Fruit fly (Drosophila melanogaster) whole organism, prepupa: ENCODE measurements around the gene ksh.

Source experiments
- Blimp-1 ChIP-seq: fragments of 200-800 bp; sonication (Bioruptor generic); optimal IDR thresholded peaks from 3 replicates; lab custom pipeline; 2017; ENCODE audit warnings: missing biosample characterization, missing genetic modification characterization, mild to moderate bottlenecking, moderate library complexity, missing genetic modification reagents
- CG10669 ChIP-seq: fragments of 200-800 bp; sonication (Bioruptor generic); optimal IDR thresholded peaks from 3 replicates; lab custom pipeline; 2018; ENCODE audit warnings: missing biosample characterization, mild to moderate bottlenecking, missing genetic modification characterization, moderate library complexity
- CG11294 ChIP-seq: fragments of 200-800 bp; sonication (Bioruptor generic); IDR thresholded peaks from 2 replicates; pipeline ENCODE4 v1.3.6; 2022; ENCODE audit warnings: missing biosample characterization, missing genetic modification characterization
- CG1621 ChIP-seq: fragments of 200-800 bp; sonication (Bioruptor generic); optimal IDR thresholded peaks from 3 replicates; lab custom pipeline; 2018; ENCODE audit warnings: missing biosample characterization, mild to moderate bottlenecking, missing genetic modification characterization
- CG16779 ChIP-seq: fragments of 200-800 bp; sonication (Bioruptor generic); optimal IDR thresholded peaks from 3 replicates; lab custom pipeline; 2017; ENCODE audit warnings: missing biosample characterization, mild to moderate bottlenecking, missing genetic modification characterization
- CG3032 ChIP-seq: fragments of 200-800 bp; optimal IDR thresholded peaks from 2 replicates; lab custom pipeline; 2019; ENCODE audit warnings: missing biosample characterization, mild to moderate bottlenecking, missing genetic modification characterization, moderate library complexity
- CG31627 ChIP-seq: fragments of 200-800 bp; sonication (Bioruptor generic); optimal IDR thresholded peaks from 3 replicates; lab custom pipeline; 2016; ENCODE audit warnings: missing biosample characterization, missing genetic modification characterization
- CG32006 ChIP-seq: fragments of 200-800 bp; sonication (Bioruptor generic); optimal IDR thresholded peaks from 3 replicates; lab custom pipeline; 2017; ENCODE audit warnings: missing biosample characterization, mild to moderate bottlenecking, missing genetic modification characterization
- CG3919 ChIP-seq: fragments of 200-800 bp; sonication (Bioruptor generic); optimal IDR thresholded peaks from 3 replicates; lab custom pipeline; 2016; ENCODE audit warnings: missing biosample characterization, missing genetic modification characterization
- CG4318 ChIP-seq: fragments of 200-800 bp; sonication (Bioruptor generic); optimal IDR thresholded peaks from 3 replicates; lab custom pipeline; 2017; ENCODE audit warnings: missing biosample characterization, mild to moderate bottlenecking, missing genetic modification characterization
- CG6163 ChIP-seq: fragments of 200-800 bp; sonication (Bioruptor generic); IDR thresholded peaks from 3 replicates; pipeline ENCODE4 v1.3.6; 2022; ENCODE audit warnings: missing biosample characterization, missing genetic modification characterization
- CG6276 ChIP-seq: fragments of 200-800 bp; sonication (Bioruptor generic); optimal IDR thresholded peaks from 2 replicates; lab custom pipeline; 2017; ENCODE audit warnings: missing biosample characterization, mild to moderate bottlenecking, missing genetic modification characterization
- CG6808 ChIP-seq: fragments of 200-800 bp; sonication (Bioruptor generic); optimal IDR thresholded peaks from 3 replicates; lab custom pipeline; 2017; ENCODE audit warnings: missing biosample characterization, missing genetic modification characterization, mild to moderate bottlenecking, moderate library complexity, missing genetic modification reagents
- CG7368 ChIP-seq: fragments of 200-800 bp; sonication (Bioruptor generic); optimal IDR thresholded peaks from 3 replicates; lab custom pipeline; 2016; ENCODE audit warnings: missing biosample characterization, missing genetic modification characterization
- CG8119 ChIP-seq: fragments of 200-800 bp; sonication (Bioruptor generic); IDR thresholded peaks from 3 replicates; pipeline ENCODE4 v1.3.6; 2022; ENCODE audit warnings: missing biosample characterization, missing genetic modification characterization
- CG9139 ChIP-seq: fragments of 200-800 bp; sonication (Bioruptor generic); optimal IDR thresholded peaks from 3 replicates; lab custom pipeline; 2017; ENCODE audit warnings: missing biosample characterization, mild to moderate bottlenecking, missing genetic modification characterization
- Eip75B ChIP-seq: fragments of 200-800 bp; sonication (Bioruptor generic); optimal IDR thresholded peaks from 3 replicates; lab custom pipeline; 2016; ENCODE audit warnings: missing biosample characterization, missing genetic modification characterization
- Eip78C ChIP-seq: fragments of 200-800 bp; sonication (Bioruptor generic); peaks from one replicate; lab custom pipeline; 2016; ENCODE audit warnings: missing biosample characterization, missing genetic modification characterization
- Ets21C ChIP-seq: fragments of 200-800 bp; sonication (Bioruptor generic); optimal IDR thresholded peaks from 3 replicates; lab custom pipeline; 2016; ENCODE audit warnings: missing biosample characterization, missing genetic modification characterization
- Ets96B ChIP-seq: fragments of 200-800 bp; optimal IDR thresholded peaks from 2 replicates; lab custom pipeline; 2019; ENCODE audit warnings: missing biosample characterization, mild to moderate bottlenecking, missing genetic modification characterization, moderate library complexity
- Gug ChIP-seq: fragments of 200-800 bp; sonication (Bioruptor generic); IDR thresholded peaks from 2 replicates; pipeline ENCODE4 v1.3.6; 2022; ENCODE audit warnings: missing biosample characterization, missing genetic modification characterization
- Hr39 ChIP-seq: fragments of 200-800 bp; sonication (Bioruptor generic); optimal IDR thresholded peaks from 2 replicates; lab custom pipeline; 2016; ENCODE audit warnings: missing biosample characterization, missing genetic modification characterization
- Hr4 ChIP-seq: fragments of 200-800 bp; sonication (Bioruptor generic); optimal IDR thresholded peaks from 3 replicates; lab custom pipeline; 2016; ENCODE audit warnings: missing biosample characterization, missing genetic modification characterization
- Lpt ChIP-seq: fragments of 200-800 bp; sonication (Bioruptor generic); optimal IDR thresholded peaks from 3 replicates; lab custom pipeline; 2016; ENCODE audit warnings: missing biosample characterization, missing genetic modification characterization
- Met ChIP-seq: fragments of 200-800 bp; sonication (Bioruptor generic); optimal IDR thresholded peaks from 3 replicates; lab custom pipeline; 2016; ENCODE audit warnings: missing biosample characterization, missing genetic modification characterization
- OdsH ChIP-seq: fragments of 200-800 bp; sonication (Bioruptor generic); optimal IDR thresholded peaks from 3 replicates; lab custom pipeline; 2016; ENCODE audit warnings: missing biosample characterization, missing genetic modification characterization
- Smox ChIP-seq: fragments of 200-800 bp; sonication (Bioruptor generic); optimal IDR thresholded peaks from 3 replicates; lab custom pipeline; 2016; ENCODE audit warnings: missing biosample characterization, missing genetic modification characterization
- Sox102F ChIP-seq: fragments of 200-800 bp; sonication (Bioruptor generic); optimal IDR thresholded peaks from 2 replicates; lab custom pipeline; 2016; ENCODE audit warnings: missing biosample characterization, mild to moderate bottlenecking, missing genetic modification characterization
- Sox14 ChIP-seq: fragments of 200-800 bp; sonication (Bioruptor generic); optimal IDR thresholded peaks from 3 replicates; lab custom pipeline; 2016; ENCODE audit warnings: missing biosample characterization, missing genetic modification characterization
- Sox15 ChIP-seq: fragments of 200-800 bp; sonication (Bioruptor generic); optimal IDR thresholded peaks from 3 replicates; lab custom pipeline; 2016; ENCODE audit warnings: missing biosample characterization, missing genetic modification characterization
- achi ChIP-seq: fragments of 200-800 bp; sonication (Bioruptor generic); optimal IDR thresholded peaks from 3 replicates; lab custom pipeline; 2016; ENCODE audit warnings: missing biosample characterization, missing genetic modification characterization
- acj6 ChIP-seq: fragments of 200-800 bp; sonication (Bioruptor generic); optimal IDR thresholded peaks from 3 replicates; lab custom pipeline; 2016; ENCODE audit warnings: missing biosample characterization, missing genetic modification characterization
- cyc ChIP-seq: fragments of 200-800 bp; sonication (Bioruptor generic); optimal IDR thresholded peaks from 3 replicates; lab custom pipeline; 2016; ENCODE audit warnings: missing biosample characterization, missing genetic modification characterization
- dsx ChIP-seq: fragments of 200-800 bp; optimal IDR thresholded peaks from 3 replicates; lab custom pipeline; 2019; ENCODE audit warnings: missing biosample characterization, mild to moderate bottlenecking, missing genetic modification characterization, moderate library complexity; ENCODE audit not compliant: poor library complexity, severe bottlenecking
- eg ChIP-seq: fragments of 200-800 bp; sonication (Bioruptor generic); IDR thresholded peaks from 3 replicates; pipeline ENCODE4 v1.3.6; 2022; ENCODE audit warnings: missing biosample characterization, missing genetic modification characterization
- lz ChIP-seq: fragments of 200-800 bp; sonication (Bioruptor generic); optimal IDR thresholded peaks from 3 replicates; lab custom pipeline; 2016; ENCODE audit warnings: missing biosample characterization, missing genetic modification characterization
- net ChIP-seq: fragments of 200-800 bp; sonication (Bioruptor generic); optimal IDR thresholded peaks from 3 replicates; lab custom pipeline; 2016; ENCODE audit warnings: missing biosample characterization, missing genetic modification characterization
- salr ChIP-seq, 2 experiments: fragments of 200-800 bp; sonication (Bioruptor generic); optimal IDR thresholded peaks; 3 replicates each; lab custom pipeline; 2016 to 2018; ENCODE audit warnings: missing biosample characterization in 2 of 2, missing genetic modification characterization in 2 of 2, mild to moderate bottlenecking in 1 of 2
- spab ChIP-seq: fragments of 200-800 bp; sonication (Bioruptor generic); optimal IDR thresholded peaks from 2 replicates; lab custom pipeline; 2017; ENCODE audit warnings: missing biosample characterization, mild to moderate bottlenecking, missing genetic modification characterization, missing genetic modification reagents
- ss ChIP-seq, 2 experiments: fragments of 200-800 bp; sonication (Bioruptor generic); optimal IDR thresholded peaks; 2 replicates in 1 of 2; 3 replicates in 1 of 2; lab custom pipeline; 2017 to 2018; ENCODE audit warnings: mild to moderate bottlenecking in 2 of 2, missing biosample characterization in 2 of 2, missing genetic modification characterization in 2 of 2, moderate library complexity in 1 of 2
- svp ChIP-seq: fragments of 200-800 bp; sonication (Bioruptor generic); peaks from one replicate; lab custom pipeline; 2016; ENCODE audit warnings: missing biosample characterization, missing genetic modification characterization
- topi ChIP-seq: fragments of 200-800 bp; sonication (Bioruptor generic); optimal IDR thresholded peaks from 3 replicates; lab custom pipeline; 2016; ENCODE audit warnings: missing biosample characterization, missing genetic modification characterization
- vri ChIP-seq: fragments of 200-800 bp; sonication (Bioruptor generic); optimal IDR thresholded peaks from 3 replicates; lab custom pipeline; 2016; ENCODE audit warnings: missing biosample characterization, mild to moderate bottlenecking, missing genetic modification characterization

Gene ksh

dm6 chrX:19497782-19498440 is 3.1 kb upstream of the ksh start (continued):
- no peak for TF ChIP-seq spab (GFP tag; lab: Kevin White, UChicago)
- TF ChIP-seq Blimp-1 (GFP tag; lab: Kevin White, UChicago), result no peak
- peak; percentile 5 for TF ChIP-seq CG3919 (GFP tag; lab: Kevin White, UChicago)
- no peak for TF ChIP-seq Ets21C
- TF ChIP-seq Eip75B, result no peak
- TF ChIP-seq vri (GFP tag; lab: Kevin White, UChicago), result peak; percentile 71
- no peak for TF ChIP-seq CG4318
- TF ChIP-seq salr (GFP tag; optimal IDR thresholded peaks at IDR 0.05; lab: Kevin White, UChicago), result no peak
- no peak for TF ChIP-seq net (GFP tag; lab: Kevin White, UChicago)
- no peak for TF ChIP-seq CG6808 (GFP tag; lab: Kevin White, UChicago)
- no peak for TF ChIP-seq CG8119 (GFP tag; lab: Robert Waterston, UW)
- TF ChIP-seq Sox102F (GFP tag; lab: Kevin White, UChicago), result no peak
- TF ChIP-seq achi, result no peak
- no peak for TF ChIP-seq Ets96B
- TF ChIP-seq lz (GFP tag; lab: Kevin White, UChicago), result peak; percentile 18
- peak; percentile 14 for TF ChIP-seq CG31627 (GFP tag; lab: Kevin White, UChicago)
- no peak for TF ChIP-seq Gug (GFP tag; lab: Robert Waterston, UW)
- peak; percentile 87 for TF ChIP-seq svp (GFP tag; lab: Kevin White, UChicago)
- no peak for TF ChIP-seq Met (GFP tag; lab: Kevin White, UChicago)

DNA sequence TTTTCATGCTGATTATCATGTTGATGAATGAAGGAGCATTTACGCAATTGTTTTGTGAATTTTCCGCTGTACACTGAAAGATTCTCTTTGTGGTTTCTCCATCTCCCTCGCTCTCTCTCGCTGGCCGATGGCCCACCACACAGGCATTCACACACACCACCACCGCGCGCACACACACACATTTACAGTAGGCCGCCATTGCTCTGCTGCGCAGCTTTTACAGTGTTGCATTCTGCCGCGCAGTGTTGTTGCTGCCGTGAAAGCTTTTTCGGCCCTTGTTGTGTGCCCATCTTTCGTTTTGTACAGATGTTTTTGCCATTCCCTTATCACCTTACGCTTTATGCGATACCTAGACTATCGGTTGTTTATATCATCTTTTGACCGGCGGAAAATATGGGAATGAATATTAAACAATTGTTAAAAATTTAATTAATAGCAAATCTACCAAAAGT is 2.0 kb upstream of the ksh start:
- TF ChIP-seq topi (GFP tag; lab: Kevin White, UChicago), result peak; percentile 26
- TF ChIP-seq CG7368, result peak; percentile 31
- TF ChIP-seq cyc (GFP tag; lab: Kevin White, UChicago), result peak; percentile 29
- peak; percentile 61 for TF ChIP-seq CG6163
- peak; percentile 10 for TF ChIP-seq Eip75B
- TF ChIP-seq CG3919 (GFP tag; lab: Kevin White, UChicago), result no peak
- no peak for TF ChIP-seq spab (GFP tag; lab: Kevin White, UChicago)
- TF ChIP-seq Sox14 (GFP tag; lab: Kevin White, UChicago), result peak; percentile 6
- TF ChIP-seq CG1621 (tag; lab: Kevin White, UChicago), result peak; percentile 32
- no peak for TF ChIP-seq Eip78C
- TF ChIP-seq Blimp-1 (GFP tag; lab: Kevin White, UChicago), result no peak
- TF ChIP-seq ss (GFP tag; optimal IDR thresholded peaks at IDR 0.05; lab: Kevin White, UChicago), result peak in 1 of 2 experiments; percentile 12
- TF ChIP-seq Lpt, result no peak
- peak; percentile 14 for TF ChIP-seq Hr39
- peak; percentile 53 for TF ChIP-seq dsx (GFP tag; lab: Kevin White, UChicago)
- peak; percentile 14 for TF ChIP-seq Sox102F (GFP tag; lab: Kevin White, UChicago)
- TF ChIP-seq svp (GFP tag; lab: Kevin White, UChicago), result peak; percentile 61
- TF ChIP-seq vri (GFP tag; lab: Kevin White, UChicago), result peak; percentile 61
- TF ChIP-seq eg (GFP tag; lab: Robert Waterston, UW), result peak; percentile 28; the same call in 1 of the 3 replicates

dm6 chrX:19495611-19496583 is 1.1 kb upstream of the ksh start:
- TF ChIP-seq CG32006 (GFP tag; lab: Kevin White, UChicago), result peak; percentile 84
- peak; percentile 60 for TF ChIP-seq Smox
- peak; percentile 58 for TF ChIP-seq CG6276 (GFP tag; lab: Kevin White, UChicago)
- TF ChIP-seq acj6 (GFP tag; lab: Kevin White, UChicago), result peak; percentile 64
- TF ChIP-seq CG11294 (GFP tag; lab: Robert Waterston, UW), result peak; percentile 47; the same call in 1 of the 2 replicates
- TF ChIP-seq CG16779 (tag; lab: Kevin White, UChicago), result peak; percentile 12
- TF ChIP-seq CG31627 (GFP tag; lab: Kevin White, UChicago), result peak; percentile 69
- TF ChIP-seq Hr4 (GFP tag; lab: Kevin White, UChicago), result peak; percentile 74
- peak; percentile 9 to 48 for TF ChIP-seq ss (GFP tag; optimal IDR thresholded peaks at IDR 0.05; lab: Kevin White, UChicago)
- peak; percentile 56 for TF ChIP-seq Ets96B
- no peak for TF ChIP-seq CG9139 (GFP tag; lab: Kevin White, UChicago)
- TF ChIP-seq CG6808 (GFP tag; lab: Kevin White, UChicago), result peak; percentile 57
- TF ChIP-seq Gug (GFP tag; lab: Robert Waterston, UW), result peak; percentile 73
- peak; percentile 90 for TF ChIP-seq Eip78C
- peak; percentile 73 for TF ChIP-seq Met (GFP tag; lab: Kevin White, UChicago)
- TF ChIP-seq CG10669, result peak; percentile 59
- TF ChIP-seq OdsH (GFP tag; lab: Kevin White, UChicago), result peak; percentile 63
- TF ChIP-seq Sox14 (GFP tag; lab: Kevin White, UChicago), result peak; percentile 66
- TF ChIP-seq svp (GFP tag; lab: Kevin White, UChicago), result peak; percentile 82
- TF ChIP-seq Sox15 (GFP tag; lab: Kevin White, UChicago), result peak; percentile 50
- peak; percentile 84 for TF ChIP-seq eg (GFP tag; lab: Robert Waterston, UW)
- TF ChIP-seq Lpt, result peak; percentile 36
- TF ChIP-seq CG3032, result peak; percentile 57
